Worm (Caenorhabditis elegans): ENCODE measurements around the gene srb-5.

Gene srb-5

ce11 chrII:5163283-5163682 is at the start of gene srb-5:
srb-5 (minus strand) TSS chrII:5163383.
- TF ChIP-seq T23F11.4 (GFP tag; optimal IDR thresholded peaks at IDR 0.05), result no peak
- no peak for TF ChIP-seq tbx-7 (tag; optimal IDR thresholded peaks at IDR 0.05)
- no peak for TF ChIP-seq F13H6.1 (tag; optimal IDR thresholded peaks at IDR 0.05)
- TF ChIP-seq pax-1 (tag; optimal IDR thresholded peaks at IDR 0.05), result no peak
- TF ChIP-seq ets-4 (tag; optimal IDR thresholded peaks at IDR 0.05), result no peak
- no peak for TF ChIP-seq hlh-13 (GFP tag; optimal IDR thresholded peaks at IDR 0.05)
- TF ChIP-seq nhr-232 (tag; optimal IDR thresholded peaks at IDR 0.05), result no peak
- TF ChIP-seq odd-2 (tag; optimal IDR thresholded peaks at IDR 0.05), result no peak
- TF ChIP-seq lim-6 (tag; optimal IDR thresholded peaks at IDR 0.05), result no peak
- TF ChIP-seq ref-2 (tag; optimal IDR thresholded peaks at IDR 0.05), result no peak
- TF ChIP-seq hlh-30 (tag; optimal IDR thresholded peaks at IDR 0.05; ENCODE audit: insufficient read depth), result no peak
- no peak for TF ChIP-seq pag-3 (tag; optimal IDR thresholded peaks at IDR 0.05; ENCODE audit: borderline replicate concordance)
- TF ChIP-seq ceh-24 (tag; optimal IDR thresholded peaks at IDR 0.05), result no peak
- TF ChIP-seq ceh-19 (GFP tag; optimal IDR thresholded peaks at IDR 0.05), result no peak
- no peak for TF ChIP-seq ahr-1 (tag; optimal IDR thresholded peaks at IDR 0.05)

- TF ChIP-seq sdc-2 (tag; optimal IDR thresholded peaks at IDR 0.05), result no peak
- TF ChIP-seq hlh-15 (tag; optimal IDR thresholded peaks at IDR 0.05), result no peak
- TF ChIP-seq madf-2 (tag; optimal IDR thresholded peaks at IDR 0.05), result no peak
- no peak for TF ChIP-seq ceh-34 (tag; optimal IDR thresholded peaks at IDR 0.05)
- TF ChIP-seq lim-6 (tag; optimal IDR thresholded peaks at IDR 0.05), result no peak
- TF ChIP-seq fax-1 (tag; optimal IDR thresholded peaks at IDR 0.05), result no peak
- TF ChIP-seq ceh-14 (tag; optimal IDR thresholded peaks at IDR 0.05), result no peak
- TF ChIP-seq nhr-11 (tag; optimal IDR thresholded peaks at IDR 0.05), result no peak
- TF ChIP-seq K09A11.1 (tag; optimal IDR thresholded peaks at IDR 0.05; ENCODE audit: insufficient read depth), result no peak
- TF ChIP-seq pha-2 (tag; optimal IDR thresholded peaks at IDR 0.05), result no peak
- TF ChIP-seq elt-2 (tag; optimal IDR thresholded peaks at IDR 0.05), result no peak
- no peak for TF ChIP-seq sox-2 (GFP tag; IDR thresholded peaks at IDR 0.05)
- no peak for TF ChIP-seq che-1 (tag; optimal IDR thresholded peaks at IDR 0.05)
- no peak for TF ChIP-seq ceh-24 (tag; optimal IDR thresholded peaks at IDR 0.05)
- TF ChIP-seq lin-11 (tag; optimal IDR thresholded peaks at IDR 0.05), result no peak
- no peak for TF ChIP-seq ztf-16 (tag; optimal IDR thresholded peaks at IDR 0.05)
- no peak for TF ChIP-seq ama-1 (optimal IDR thresholded peaks at IDR 0.05)
- no peak for TF ChIP-seq C08G9.2 (tag; optimal IDR thresholded peaks at IDR 0.05)
These were observed 49.5 kb upstream of the srb-5 start, which contains the start of gene C34F11.1 for ce11 chrII:5212675-5213074. C34F11.1 (plus strand) TSS chrII:5212975.

- TF ChIP-seq fkh-10 (GFP tag; optimal IDR thresholded peaks at IDR 0.05) (no peak), pax-1 (tag; optimal IDR thresholded peaks at IDR 0.05) (no peak), hlh-15 (tag; optimal IDR thresholded peaks at IDR 0.05) (no peak), ceh-30 (tag; optimal IDR thresholded peaks at IDR 0.05) (no peak), hlh-6 (tag; optimal IDR thresholded peaks at IDR 0.05) (no peak), tbx-7 (tag; optimal IDR thresholded peaks at IDR 0.05) (no peak), fax-1 (tag; optimal IDR thresholded peaks at IDR 0.05) (no peak), T23F11.4 (GFP tag; optimal IDR thresholded peaks at IDR 0.05) (no peak), ceh-22 (tag; optimal IDR thresholded peaks at IDR 0.05) (no peak), pqm-1 (tag; optimal IDR thresholded peaks at IDR 0.05) (no peak), ceh-34 (tag; optimal IDR thresholded peaks at IDR 0.05) (no peak), ceh-6 (GFP tag; optimal IDR thresholded peaks at IDR 0.05) (no peak), ceh-45 (GFP tag; IDR thresholded peaks at IDR 0.05) (no peak), unc-42 (tag; optimal IDR thresholded peaks at IDR 0.05) (no peak)
These were observed 48.8 kb upstream of the srb-5 start, which contains the start of gene C34F11.2 for ce11 chrII:5211970-5212369. C34F11.2 (plus strand) TSS chrII:5212270.

- no peak for TF ChIP-seq madf-2 (tag; optimal IDR thresholded peaks at IDR 0.05)
- TF ChIP-seq C08G9.2 (tag; optimal IDR thresholded peaks at IDR 0.05), result no peak
These were observed 47.6 kb upstream of the srb-5 start, which contains the start of gene C34F11.8 for ce11 chrII:5210830-5211229. C34F11.8 (minus strand) TSS chrII:5210964.

Data from whole organism, late embryonic.